Worm (Caenorhabditis elegans) whole organism, young adult: ENCODE measurements around the gene F36F12.3.

Experiments
- C17E4.6 ChIP-seq: fragments of 200-800 bp; sonication (Bioruptor generic); IDR thresholded peaks from 2 replicates; pipeline ENCODE4 v1.3.6; 2022; ENCODE audit warnings: missing genetic modification reagents, missing genetic modification characterization, missing compliant biosample characterization
- T26A5.8 ChIP-seq: sonication (generic microtip); optimal IDR thresholded peaks from 2 replicates; lab custom pipeline; 2016; ENCODE audit warnings: missing genetic modification characterization, missing compliant biosample characterization
- Y53F4B.3 ChIP-seq: fragments of 200-800 bp; sonication (Bioruptor generic); IDR thresholded peaks from 2 replicates; pipeline ENCODE4 v1.3.6; 2022; ENCODE audit warnings: missing genetic modification reagents, missing genetic modification characterization, missing compliant biosample characterization
- ama-1 ChIP-seq, 3 experiments: fragments of 150-350 bp in 1 of 3; sonication (generic microtip) in 2 of 3; optimal IDR thresholded peaks; 2 replicates each; lab custom pipeline; 2014 to 2018; ENCODE audit warnings: missing biosample characterization in 2 of 3, missing genetic modification characterization in 2 of 3, missing genetic modification reagents in 2 of 3
- bed-2 ChIP-seq: fragments of 200-800 bp; sonication (Bioruptor generic); IDR thresholded peaks from 2 replicates; pipeline ENCODE4 v1.3.6; 2022; ENCODE audit warnings: missing genetic modification reagents, missing genetic modification characterization, missing compliant biosample characterization
- cebp-2 ChIP-seq: fragments of 200-800 bp; sonication (Bioruptor generic); IDR thresholded peaks from 2 replicates; pipeline ENCODE4 v1.3.6; 2022; ENCODE audit warnings: missing genetic modification characterization, missing compliant biosample characterization
- lin-26 ChIP-seq: fragments of 200-800 bp; sonication (Bioruptor generic); IDR thresholded peaks from 2 replicates; pipeline ENCODE4 v1.3.6; 2022; ENCODE audit warnings: missing genetic modification reagents, missing genetic modification characterization, missing compliant biosample characterization
- rec-8 ChIP-seq, 2 experiments: sonication (generic microtip); optimal IDR thresholded peaks; 2 replicates each; lab custom pipeline; 2016; ENCODE audit warnings: mild to moderate bottlenecking in 2 of 2, missing genetic modification characterization in 2 of 2, missing genetic modification reagents in 2 of 2, missing genotype in 2 of 2, missing biosample characterization in 1 of 2, missing compliant biosample characterization in 1 of 2, moderate library complexity in 1 of 2
- sptf-2 ChIP-seq: fragments of 200-800 bp; sonication (Bioruptor generic); optimal IDR thresholded peaks from 2 replicates; lab custom pipeline; 2018; ENCODE audit warnings: mild to moderate bottlenecking, missing genetic modification characterization, missing compliant biosample characterization
- unc-130 ChIP-seq: sonication (generic microtip); optimal IDR thresholded peaks from 2 replicates; lab custom pipeline; 2016; ENCODE audit warnings: missing genetic modification reagents, missing genetic modification characterization, missing compliant biosample characterization

DNA sequence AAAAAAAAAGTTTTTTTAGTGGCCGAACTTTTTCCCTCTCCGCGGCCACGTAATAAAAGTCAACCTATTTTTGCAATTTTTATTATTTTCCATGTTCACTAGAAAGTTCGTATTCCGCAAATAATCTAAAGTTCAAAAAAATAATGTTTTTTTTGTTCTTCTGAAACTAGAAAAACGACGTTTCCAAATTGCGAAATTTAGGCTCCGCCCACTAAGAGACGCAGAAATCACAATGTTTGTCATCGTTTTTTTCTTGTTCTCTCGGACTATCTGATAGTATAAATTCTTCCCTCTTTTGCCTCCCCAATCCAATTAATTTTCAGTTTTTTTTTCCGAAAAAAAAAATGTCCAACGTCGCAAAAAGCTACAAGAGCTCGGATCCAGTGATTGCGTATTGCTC, 28.3 kb upstream of the F36F12.3 start, which contains the start of gene comt-3:
- TF ChIP-seq lin-26 (GFP tag; lab: Robert Waterston, UW) (no peak), unc-130 (no peak), C17E4.6 (no peak), cebp-2 (GFP tag; lab: Robert Waterston, UW) (no peak), rec-8 (tag; optimal IDR thresholded peaks at IDR 0.05; lab: Kevin White, UChicago) (no peak), Y53F4B.3 (GFP tag; lab: Robert Waterston, UW) (no peak), bed-2 (no peak), ama-1 (optimal IDR thresholded peaks at IDR 0.05; lab: Kevin White, UChicago) (no peak), ama-1 (GFP tag; optimal IDR thresholded peaks at IDR 0.05; lab: Kevin White, UChicago) (no peak), sptf-2 (GFP tag; lab: Kevin White, UChicago) (no peak), T26A5.8 (no peak)
